Worm (Caenorhabditis elegans) whole organism, L3 larva: ENCODE data around the gene seb-3.

ENCODE experiments used
- aly-2 ChIP-seq: fragments of 150-350 bp; optimal IDR thresholded peaks from 2 replicates; lab custom pipeline; 2014; ENCODE audit warnings: missing biosample characterization, missing genetic modification characterization
- ceh-16 ChIP-seq: sonication (generic microtip); optimal IDR thresholded peaks from 2 replicates; lab custom pipeline; 2017; ENCODE audit warnings: missing biosample characterization, missing genetic modification characterization
- ceh-28 ChIP-seq: fragments of 150-350 bp; optimal IDR thresholded peaks from 2 replicates; lab custom pipeline; 2014; ENCODE audit warnings: missing biosample characterization, missing genetic modification reagents, missing genetic modification characterization
- ceh-9 ChIP-seq: sonication (generic microtip); optimal IDR thresholded peaks from 2 replicates; lab custom pipeline; 2018; ENCODE audit warnings: missing biosample characterization, missing genetic modification characterization
- elt-2 ChIP-seq: sonication (generic microtip); optimal IDR thresholded peaks from 2 replicates; lab custom pipeline; 2016; ENCODE audit warnings: missing genetic modification reagents, mild to moderate bottlenecking, missing genetic modification characterization, missing compliant biosample characterization
- elt-3 ChIP-seq, 3 experiments: fragments of 150-350 bp in 1 of 3; sonication (generic microtip) in 2 of 3; optimal IDR thresholded peaks; 2 replicates in 2 of 3; 4 replicates in 1 of 3; lab custom pipeline; 2014 to 2017; ENCODE audit warnings: missing biosample characterization in 3 of 3, missing genetic modification characterization in 3 of 3
- nfya-1 ChIP-seq: sonication (generic microtip); optimal IDR thresholded peaks from 2 replicates; lab custom pipeline; 2017; ENCODE audit warnings: missing genetic modification characterization, mild to moderate bottlenecking, missing compliant biosample characterization, antibody characterized with exemption, moderate library complexity; ENCODE audit not compliant: insufficient read depth
- nhr-12 ChIP-seq: fragments of 150-350 bp; optimal IDR thresholded peaks from 2 replicates; lab custom pipeline; 2014; ENCODE audit warnings: missing biosample characterization, missing genetic modification characterization
- pqm-1 ChIP-seq: fragments of 150-350 bp; optimal IDR thresholded peaks from 2 replicates; lab custom pipeline; 2017; ENCODE audit warnings: missing biosample characterization, missing genetic modification characterization, inconsistent platforms
- sea-2 ChIP-seq: fragments of 150-350 bp; sonication (generic microtip); optimal IDR thresholded peaks from 4 replicates; lab custom pipeline; 2014; ENCODE audit warnings: missing biosample characterization, missing genetic modification reagents, missing genetic modification characterization
- unc-39 ChIP-seq: sonication (generic microtip); optimal IDR thresholded peaks from 4 replicates; lab custom pipeline; 2017; ENCODE audit warnings: missing biosample characterization, missing genetic modification characterization

- no peak for TF ChIP-seq sea-2 (GFP tag; lab: Kevin White, UChicago)
- no peak for TF ChIP-seq nfya-1
- no peak for TF ChIP-seq aly-2 (tag; lab: Kevin White, UChicago)
- TF ChIP-seq nhr-12 (tag; lab: Kevin White, UChicago): no peak
- TF ChIP-seq ceh-28 (tag; lab: Kevin White, UChicago): no peak
- no peak for TF ChIP-seq unc-39
- no peak for TF ChIP-seq elt-2 (tag; lab: Kevin White, UChicago)
- TF ChIP-seq pqm-1: no peak
- no peak for TF ChIP-seq ceh-9 (tag; lab: Kevin White, UChicago)
- no peak for TF ChIP-seq ceh-16 (tag; lab: Kevin White, UChicago)
- no peak for TF ChIP-seq elt-3 (tag; optimal IDR thresholded peaks at IDR 0.05; lab: Kevin White, UChicago)
Measured at ce11 chrX:15056737-15057136, 30.6 kb downstream of the seb-3 start, which contains the start of gene H03G16.5.
